Worm (Caenorhabditis elegans) whole organism, L4/young adult: Measurements from ENCODE around the gene F07H5.10.

Source experiments
- W03F9.2 ChIP-seq: fragments of 150-350 bp; optimal IDR thresholded peaks from 2 replicates; lab custom pipeline; 2014; ENCODE audit warnings: missing biosample characterization, missing genetic modification characterization
- him-1 ChIP-seq: sonication (generic microtip); optimal IDR thresholded peaks from 2 replicates; lab custom pipeline; 2016; ENCODE audit warnings: missing genotype, missing genetic modification reagents, missing genetic modification characterization, missing compliant biosample characterization

- TF ChIP-seq W03F9.2 (tag; lab: Kevin White, UChicago) (no peak), him-1 (no peak)
Observed at ce11 chrII:8857074-8857473, 48.7 kb upstream of the F07H5.10 start.
